Fruit fly (Drosophila melanogaster) whole organism, prepupa: ENCODE results near the gene CenB1A.

Source experiments
- CG32006 ChIP-seq: fragments of 200-800 bp; sonication (Bioruptor generic); optimal IDR thresholded peaks from 3 replicates; lab custom pipeline; 2017; ENCODE audit warnings: missing biosample characterization, mild to moderate bottlenecking, missing genetic modification characterization
- CG6276 ChIP-seq: fragments of 200-800 bp; sonication (Bioruptor generic); optimal IDR thresholded peaks from 2 replicates; lab custom pipeline; 2017; ENCODE audit warnings: missing biosample characterization, mild to moderate bottlenecking, missing genetic modification characterization
- Hr38 ChIP-seq: sonication (Bioruptor generic); optimal IDR thresholded peaks from 2 replicates; lab custom pipeline; 2016; ENCODE audit warnings: missing biosample characterization, missing genetic modification characterization
- Hr39 ChIP-seq: fragments of 200-800 bp; sonication (Bioruptor generic); optimal IDR thresholded peaks from 2 replicates; lab custom pipeline; 2016; ENCODE audit warnings: missing biosample characterization, missing genetic modification characterization
- OdsH ChIP-seq: fragments of 200-800 bp; sonication (Bioruptor generic); optimal IDR thresholded peaks from 3 replicates; lab custom pipeline; 2016; ENCODE audit warnings: missing biosample characterization, missing genetic modification characterization
- lz ChIP-seq: fragments of 200-800 bp; sonication (Bioruptor generic); optimal IDR thresholded peaks from 3 replicates; lab custom pipeline; 2016; ENCODE audit warnings: missing biosample characterization, missing genetic modification characterization
- pdm3 ChIP-seq: fragments of 200-800 bp; sonication (Bioruptor generic); optimal IDR thresholded peaks from 3 replicates; lab custom pipeline; 2016; ENCODE audit warnings: missing biosample characterization, missing genetic modification characterization
- spab ChIP-seq: fragments of 200-800 bp; sonication (Bioruptor generic); optimal IDR thresholded peaks from 2 replicates; lab custom pipeline; 2017; ENCODE audit warnings: missing biosample characterization, mild to moderate bottlenecking, missing genetic modification characterization, missing genetic modification reagents
- vri ChIP-seq: fragments of 200-800 bp; sonication (Bioruptor generic); optimal IDR thresholded peaks from 3 replicates; lab custom pipeline; 2016; ENCODE audit warnings: missing biosample characterization, mild to moderate bottlenecking, missing genetic modification characterization

DNA sequence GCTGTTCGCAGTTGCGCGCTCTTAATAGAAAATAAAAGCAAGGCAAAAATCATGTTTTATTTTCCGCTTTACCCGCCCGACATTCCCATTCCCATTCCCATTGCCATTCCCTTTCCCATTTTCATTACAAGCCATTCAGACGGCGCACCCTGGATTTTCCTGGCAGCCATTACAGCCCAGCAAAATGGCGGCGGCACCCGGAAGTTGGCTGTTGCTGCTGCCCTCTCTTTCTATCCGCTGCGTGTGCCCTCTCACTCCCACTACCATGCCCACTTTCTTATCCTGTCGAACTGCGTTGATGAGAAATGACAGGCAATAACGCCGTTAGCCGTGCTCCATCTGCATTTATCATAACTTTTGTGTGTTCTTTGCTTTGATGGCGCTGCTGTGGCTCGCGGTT, 29.9 kb upstream of the CenB1A start:
- no peak for TF ChIP-seq OdsH (GFP tag; lab: Kevin White, UChicago)
- TF ChIP-seq pdm3 (GFP tag; lab: Kevin White, UChicago): no peak
- no peak for TF ChIP-seq lz (GFP tag; lab: Kevin White, UChicago)
- no peak for TF ChIP-seq spab (GFP tag; lab: Kevin White, UChicago)
- TF ChIP-seq Hr38 (GFP tag; lab: Kevin White, UChicago): no peak
- no peak for TF ChIP-seq CG32006 (GFP tag; lab: Kevin White, UChicago)
- TF ChIP-seq vri (GFP tag; lab: Kevin White, UChicago): no peak
- no peak for TF ChIP-seq Hr39
- TF ChIP-seq CG6276 (GFP tag; lab: Kevin White, UChicago): no peak
